Fruit fly (Drosophila melanogaster) whole organism, adult: ENCODE results near the gene CG4009.

ENCODE experiments used
- CG11617 ChIP-seq: fragments of 200-800 bp; sonication (Bioruptor generic); optimal IDR thresholded peaks from 2 replicates; lab custom pipeline; 2017; ENCODE audit warnings: mild to moderate bottlenecking, missing biosample characterization, missing genetic modification reagents, missing genetic modification characterization
- CG33017 ChIP-seq: fragments of 200-800 bp; sonication (Bioruptor generic); optimal IDR thresholded peaks from 2 replicates; lab custom pipeline; 2018; ENCODE audit warnings: missing biosample characterization, mild to moderate bottlenecking, missing genetic modification characterization, moderate library complexity
- Mnt ChIP-seq: fragments of 200-800 bp; sonication (Bioruptor generic); optimal IDR thresholded peaks from 2 replicates; lab custom pipeline; 2016; ENCODE audit warnings: missing biosample characterization, mild to moderate bottlenecking, missing genetic modification characterization
- cic ChIP-seq: fragments of 200-800 bp; sonication (Bioruptor generic); optimal IDR thresholded peaks from 2 replicates; lab custom pipeline; 2017; ENCODE audit warnings: missing biosample characterization, mild to moderate bottlenecking, missing genetic modification characterization, moderate library complexity

DNA sequence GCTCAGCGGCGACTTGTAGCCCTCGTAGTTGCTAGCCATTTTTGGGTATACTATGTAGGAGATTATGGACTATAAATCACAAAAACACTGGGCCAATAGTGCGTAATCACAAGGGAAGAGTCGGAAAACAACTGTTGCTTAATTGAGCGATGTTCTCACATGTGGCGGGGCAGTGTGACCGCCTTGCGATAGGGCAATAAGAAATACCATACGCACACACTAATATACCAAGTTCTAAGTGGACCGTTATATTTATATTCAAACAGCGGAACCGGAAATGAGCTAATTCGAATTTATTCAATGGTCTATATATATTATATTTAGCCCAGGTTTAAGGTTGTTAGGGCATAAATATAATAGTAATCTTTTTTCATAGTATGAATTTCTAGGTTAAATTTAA lies 14.9 kb downstream of the CG4009 start, which contains the start of gene Adsl:
- peak; percentile 56 for TF ChIP-seq CG33017 (tag; lab: Kevin White, UChicago)
- TF ChIP-seq Mnt (GFP tag; lab: Kevin White, UChicago): peak; percentile 84
- TF ChIP-seq CG11617: peak; percentile 65
- TF ChIP-seq cic (GFP tag; lab: Kevin White, UChicago): no peak
